Worm (Caenorhabditis elegans): ENCODE measurements around the gene F47B8.13.

DNA sequence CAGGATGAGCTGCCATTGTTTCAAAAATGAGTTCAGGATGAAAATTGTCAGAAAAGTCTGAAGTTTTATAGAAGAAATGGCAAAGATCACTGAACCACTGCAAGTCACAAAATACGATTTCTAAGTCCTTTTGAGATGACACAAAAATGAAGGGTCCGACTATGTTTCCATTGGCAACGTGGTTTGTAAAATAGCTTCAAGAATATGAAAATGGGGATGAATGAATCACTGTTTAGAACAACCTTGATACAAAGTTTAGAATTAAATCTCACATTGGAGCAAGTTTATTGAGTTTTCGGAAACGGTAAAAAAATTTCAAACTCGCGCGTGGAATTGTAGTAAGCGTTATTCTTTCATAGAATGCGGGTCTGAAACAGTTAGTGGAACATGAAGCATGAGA is 8.4 kb downstream of the F47B8.13 start, which contains the start of gene ddn-3:
- TF ChIP-seq dao-5 (tag; optimal IDR thresholded peaks at IDR 0.05) (no peak), him-1 (tag; optimal IDR thresholded peaks at IDR 0.05) (no peak)
